Fruit fly (Drosophila melanogaster) whole organism, prepupa: ENCODE results near the gene CG7126.

Experiments used
- CG10669 ChIP-seq: fragments of 200-800 bp; sonication (Bioruptor generic); optimal IDR thresholded peaks from 3 replicates; lab custom pipeline; 2018; ENCODE audit warnings: missing biosample characterization, mild to moderate bottlenecking, missing genetic modification characterization, moderate library complexity
- CG15336 ChIP-seq: fragments of 200-800 bp; sonication (Bioruptor generic); IDR thresholded peaks from 2 replicates; pipeline ENCODE4 v1.3.6; 2022; ENCODE audit warnings: missing biosample characterization, missing genetic modification characterization
- CG32006 ChIP-seq: fragments of 200-800 bp; sonication (Bioruptor generic); optimal IDR thresholded peaks from 3 replicates; lab custom pipeline; 2017; ENCODE audit warnings: missing biosample characterization, mild to moderate bottlenecking, missing genetic modification characterization
- CG6854 ChIP-seq: fragments of 200-800 bp; sonication (Bioruptor generic); optimal IDR thresholded peaks from 2 replicates; lab custom pipeline; 2017; ENCODE audit warnings: missing biosample characterization, mild to moderate bottlenecking, missing genetic modification characterization
- CG8319 ChIP-seq: fragments of 200-800 bp; sonication (Bioruptor generic); optimal IDR thresholded peaks from 3 replicates; lab custom pipeline; 2016; ENCODE audit warnings: missing biosample characterization, missing genetic modification characterization
- Met ChIP-seq: fragments of 200-800 bp; sonication (Bioruptor generic); optimal IDR thresholded peaks from 3 replicates; lab custom pipeline; 2016; ENCODE audit warnings: missing biosample characterization, missing genetic modification characterization
- Sox102F ChIP-seq: fragments of 200-800 bp; sonication (Bioruptor generic); optimal IDR thresholded peaks from 2 replicates; lab custom pipeline; 2016; ENCODE audit warnings: missing biosample characterization, mild to moderate bottlenecking, missing genetic modification characterization
- Sox14 ChIP-seq: fragments of 200-800 bp; sonication (Bioruptor generic); optimal IDR thresholded peaks from 3 replicates; lab custom pipeline; 2016; ENCODE audit warnings: missing biosample characterization, missing genetic modification characterization
- lz ChIP-seq: fragments of 200-800 bp; sonication (Bioruptor generic); optimal IDR thresholded peaks from 3 replicates; lab custom pipeline; 2016; ENCODE audit warnings: missing biosample characterization, missing genetic modification characterization
- net ChIP-seq: fragments of 200-800 bp; sonication (Bioruptor generic); optimal IDR thresholded peaks from 3 replicates; lab custom pipeline; 2016; ENCODE audit warnings: missing biosample characterization, missing genetic modification characterization
- vri ChIP-seq: fragments of 200-800 bp; sonication (Bioruptor generic); optimal IDR thresholded peaks from 3 replicates; lab custom pipeline; 2016; ENCODE audit warnings: missing biosample characterization, mild to moderate bottlenecking, missing genetic modification characterization

dm6 chr3R:18328842-18329241 is 26.2 kb upstream of the CG7126 start, which contains the start of gene naz:
- TF ChIP-seq CG32006 (GFP tag; lab: Kevin White, UChicago) = peak; percentile 21
- TF ChIP-seq Sox14 (GFP tag; lab: Kevin White, UChicago) = no peak
- no peak for TF ChIP-seq vri
- no peak for TF ChIP-seq Met (GFP tag; lab: Kevin White, UChicago)
- no peak for TF ChIP-seq net
- TF ChIP-seq lz (GFP tag; lab: Kevin White, UChicago) = no peak
- TF ChIP-seq Sox102F = no peak
- no peak for TF ChIP-seq CG10669
- no peak for TF ChIP-seq CG6854
- no peak for TF ChIP-seq CG8319 (GFP tag; lab: Kevin White, UChicago)
- TF ChIP-seq CG15336 (GFP tag; lab: Robert Waterston, UW) = no peak
